Worm (Caenorhabditis elegans) whole organism, midembryonic: ENCODE results near the gene abu-2.
A peak's percentile ranks its signal among the peaks of the same experiment; 100 is the strongest.

Experiments
- flt-1 ChIP-seq: fragments of 200-800 bp; sonication (Bioruptor generic); IDR thresholded peaks from 2 replicates; pipeline ENCODE4 v1.3.6; 2022; ENCODE audit warnings: missing genetic modification characterization, missing compliant biosample characterization
- ref-1 ChIP-seq: fragments of 200-800 bp; sonication (Bioruptor generic); conservative IDR thresholded peaks from 2 replicates; pipeline ENCODE4 v1.3.6; 2022; ENCODE audit warnings: missing genetic modification reagents, missing genetic modification characterization, missing compliant biosample characterization
- tab-1 ChIP-seq: fragments of 200-800 bp; sonication (Bioruptor generic); IDR thresholded peaks from 2 replicates; pipeline ENCODE4 v1.3.6; 2022; ENCODE audit warnings: missing genetic modification characterization, missing compliant biosample characterization
- ztf-23 ChIP-seq: fragments of 200-800 bp; sonication (Bioruptor generic); IDR thresholded peaks from 2 replicates; pipeline ENCODE4 v1.3.6; 2022; ENCODE audit warnings: missing genetic modification reagents, missing genetic modification characterization, missing compliant biosample characterization
- ztf-29 ChIP-seq: fragments of 200-800 bp; sonication (Bioruptor generic); IDR thresholded peaks from 2 replicates; pipeline ENCODE4 v1.3.6; 2022; ENCODE audit warnings: missing genetic modification reagents, missing genetic modification characterization, missing compliant biosample characterization

DNA sequence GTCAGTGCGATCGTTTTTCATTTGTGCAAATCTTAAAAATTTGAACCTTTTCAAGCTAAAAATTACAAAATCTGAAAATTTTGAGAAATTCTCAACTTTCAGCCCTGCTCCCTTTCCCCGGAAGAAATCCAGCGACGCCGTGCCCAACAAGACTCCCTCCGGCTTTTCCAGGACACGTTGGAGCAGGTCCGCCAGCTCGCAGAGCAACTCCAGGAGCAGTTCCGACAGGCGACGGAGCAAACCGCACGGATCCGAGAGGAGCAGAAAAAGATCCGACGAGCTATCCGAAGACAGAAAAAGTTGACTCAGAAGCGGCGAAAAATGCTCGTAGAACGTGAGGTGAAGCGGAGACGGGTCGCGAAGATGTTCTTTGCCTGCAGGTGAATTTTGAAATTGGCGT is 40.8 kb upstream of the abu-2 start:
- TF ChIP-seq ztf-23 (GFP tag; lab: Robert Waterston, UW) (no peak), ref-1 (GFP tag; lab: Robert Waterston, UW) (no peak), ztf-29 (GFP tag; lab: Robert Waterston, UW) (no peak), tab-1 (GFP tag; lab: Robert Waterston, UW) (0 out of 2 replicates have a peak, but pooled peaks have one; percentile 23), flt-1 (no peak)
